Fruit fly (Drosophila melanogaster) whole organism, embryonic: ENCODE results near the gene CG8100.

ENCODE experiments used
- Adf1 ChIP-seq: fragments of 200-800 bp; sonication (Bioruptor generic); IDR thresholded peaks from 2 replicates; pipeline ENCODE4 v1.3.6; 2022; ENCODE audit warnings: missing biosample characterization, missing genetic modification characterization
- B-H1 ChIP-seq: fragments of 200-800 bp; sonication (Bioruptor generic); IDR thresholded peaks from 3 replicates; pipeline ENCODE4 v1.3.6; 2022; ENCODE audit warnings: missing biosample characterization, missing genetic modification characterization
- BEAF-32 ChIP-seq: fragments of 200-800 bp; sonication (Bioruptor generic); optimal IDR thresholded peaks from 3 replicates; lab custom pipeline; 2017; ENCODE audit warnings: missing biosample characterization, missing genetic modification characterization, mild to moderate bottlenecking, moderate library complexity, missing genetic modification reagents
- BtbVII ChIP-seq: fragments of 200-800 bp; sonication (Bioruptor generic); optimal IDR thresholded peaks from 3 replicates; lab custom pipeline; 2017; ENCODE audit warnings: missing biosample characterization, mild to moderate bottlenecking, missing genetic modification characterization
- CG10431 ChIP-seq: fragments of 200-800 bp; sonication (Bioruptor generic); optimal IDR thresholded peaks from 3 replicates; lab custom pipeline; 2018; ENCODE audit warnings: missing biosample characterization, mild to moderate bottlenecking, missing genetic modification characterization
- CG10543 ChIP-seq: fragments of 200-800 bp; sonication (Bioruptor generic); optimal IDR thresholded peaks from 3 replicates; lab custom pipeline; 2017; ENCODE audit warnings: missing biosample characterization, mild to moderate bottlenecking, missing genetic modification characterization, moderate library complexity
- CG10565 ChIP-seq: fragments of 200-800 bp; sonication (Bioruptor generic); optimal IDR thresholded peaks from 3 replicates; lab custom pipeline; 2016; ENCODE audit warnings: missing biosample characterization, mild to moderate bottlenecking, missing genetic modification characterization
- CG12104 ChIP-seq: fragments of 200-800 bp; sonication (Bioruptor generic); optimal IDR thresholded peaks from 3 replicates; lab custom pipeline; 2016; ENCODE audit warnings: missing biosample characterization, missing genetic modification characterization
- CG12391 ChIP-seq: fragments of 200-800 bp; sonication (Bioruptor generic); optimal IDR thresholded peaks from 3 replicates; lab custom pipeline; 2018; ENCODE audit warnings: missing biosample characterization, mild to moderate bottlenecking, missing genetic modification characterization, moderate library complexity
- CG12659 ChIP-seq: fragments of 200-800 bp; sonication (Bioruptor generic); optimal IDR thresholded peaks from 3 replicates; lab custom pipeline; 2017; ENCODE audit warnings: mild to moderate bottlenecking, missing biosample characterization, missing genetic modification reagents, missing genetic modification characterization
- CG13123 ChIP-seq: fragments of 200-800 bp; sonication (Bioruptor generic); optimal IDR thresholded peaks from 2 replicates; lab custom pipeline; 2016; ENCODE audit warnings: missing biosample characterization, missing genetic modification characterization
- CG14667 ChIP-seq: fragments of 200-800 bp; sonication (Bioruptor generic); IDR thresholded peaks from 2 replicates; pipeline ENCODE4 v1.3.6; 2022; ENCODE audit warnings: missing biosample characterization, missing genetic modification characterization
- CG1602 ChIP-seq: fragments of 200-800 bp; sonication (Bioruptor generic); optimal IDR thresholded peaks from 3 replicates; lab custom pipeline; 2016; ENCODE audit warnings: missing biosample characterization, missing genetic modification characterization
- CG16813 ChIP-seq: fragments of 200-800 bp; sonication (Bioruptor generic); IDR thresholded peaks from 3 replicates; pipeline ENCODE4 v1.3.6; 2022; ENCODE audit warnings: missing biosample characterization, missing genetic modification characterization; ENCODE audit not compliant: partially characterized antibody
- CG16815 ChIP-seq: fragments of 200-800 bp; sonication (Bioruptor generic); optimal IDR thresholded peaks from 3 replicates; lab custom pipeline; 2017; ENCODE audit warnings: missing biosample characterization, mild to moderate bottlenecking, missing genetic modification characterization
- CG17829 ChIP-seq: fragments of 200-800 bp; optimal IDR thresholded peaks from 2 replicates; lab custom pipeline; 2019; ENCODE audit warnings: missing biosample characterization, mild to moderate bottlenecking, missing genetic modification characterization, moderate library complexity
- CG18262 ChIP-seq: fragments of 200-800 bp; optimal IDR thresholded peaks from 3 replicates; lab custom pipeline; 2019; ENCODE audit warnings: missing biosample characterization, mild to moderate bottlenecking, missing genetic modification characterization, moderate library complexity
- CG1832 ChIP-seq: fragments of 200-800 bp; sonication (Bioruptor generic); optimal IDR thresholded peaks from 2 replicates; lab custom pipeline; 2017; ENCODE audit warnings: missing biosample characterization, mild to moderate bottlenecking, missing genetic modification characterization, inconsistent platforms
- CG31365 ChIP-seq: fragments of 200-800 bp; sonication (Bioruptor generic); optimal IDR thresholded peaks from 2 replicates; lab custom pipeline; 2018; ENCODE audit warnings: missing biosample characterization, mild to moderate bottlenecking, missing genetic modification characterization
- CG3995 ChIP-seq: fragments of 200-800 bp; sonication (Bioruptor generic); optimal IDR thresholded peaks from 3 replicates; lab custom pipeline; 2016; ENCODE audit warnings: missing biosample characterization, missing genetic modification characterization
- CG4854 ChIP-seq: fragments of 200-800 bp; sonication (Bioruptor generic); optimal IDR thresholded peaks from 2 replicates; lab custom pipeline; 2016; ENCODE audit warnings: missing biosample characterization, missing genetic modification characterization, inconsistent platforms
- CG7357 ChIP-seq: fragments of 200-800 bp; sonication (Bioruptor generic); IDR thresholded peaks from 3 replicates; pipeline ENCODE4 v1.3.6; 2022; ENCODE audit warnings: missing biosample characterization, missing genetic modification characterization
- CG9609 ChIP-seq: fragments of 200-800 bp; sonication (Bioruptor generic); optimal IDR thresholded peaks from 3 replicates; lab custom pipeline; 2016; ENCODE audit warnings: missing biosample characterization, missing genetic modification characterization
- CG9876 ChIP-seq: fragments of 200-800 bp; sonication (Bioruptor generic); optimal IDR thresholded peaks from 2 replicates; lab custom pipeline; 2016; ENCODE audit warnings: missing biosample characterization, missing genetic modification characterization
- CHES-1-like ChIP-seq: fragments of 200-800 bp; sonication (Bioruptor generic); optimal IDR thresholded peaks from 2 replicates; lab custom pipeline; 2016; ENCODE audit warnings: missing biosample characterization, missing genetic modification characterization
- Eip74EF ChIP-seq, 2 experiments: fragments of 200-800 bp in 1 of 2; fragments of >200 bp in 1 of 2; sonication (Bioruptor generic) in 1 of 2; optimal IDR thresholded peaks; 2 replicates each; lab custom pipeline; 2017 to 2019; ENCODE audit warnings: missing biosample characterization in 2 of 2, missing genetic modification characterization in 2 of 2, mild to moderate bottlenecking in 1 of 2, moderate library complexity in 1 of 2
- Fer2 ChIP-seq: fragments of 200-800 bp; sonication (Bioruptor generic); optimal IDR thresholded peaks from 2 replicates; lab custom pipeline; 2018; ENCODE audit warnings: missing biosample characterization, mild to moderate bottlenecking, missing genetic modification characterization, moderate library complexity
- Gsc ChIP-seq: fragments of 200-800 bp; sonication (Bioruptor generic); IDR thresholded peaks from 2 replicates; pipeline ENCODE4 v1.3.6; 2022; ENCODE audit warnings: missing biosample characterization, missing genetic modification characterization
- HLH54F ChIP-seq: fragments of 200-800 bp; sonication (Bioruptor generic); optimal IDR thresholded peaks from 3 replicates; lab custom pipeline; 2016; ENCODE audit warnings: missing biosample characterization, missing genetic modification characterization
- Hr51 ChIP-seq, 2 experiments: fragments of 200-800 bp; sonication (Bioruptor generic); optimal IDR thresholded peaks; 2 replicates in 1 of 2; 3 replicates in 1 of 2; lab custom pipeline; 2016 to 2018; ENCODE audit warnings: missing biosample characterization in 2 of 2, missing genetic modification characterization in 2 of 2, mild to moderate bottlenecking in 1 of 2, moderate library complexity in 1 of 2
- MTF-1 ChIP-seq: fragments of 200-800 bp; sonication (Bioruptor generic); optimal IDR thresholded peaks from 2 replicates; lab custom pipeline; 2018; ENCODE audit warnings: missing biosample characterization, mild to moderate bottlenecking, missing genetic modification characterization, borderline replicate concordance
- Pdp1 ChIP-seq, 2 experiments: fragments of 200-800 bp; sonication (Bioruptor generic); optimal IDR thresholded peaks; 3 replicates each; lab custom pipeline; 2016; ENCODE audit warnings: missing biosample characterization in 2 of 2, missing genetic modification characterization in 2 of 2, mild to moderate bottlenecking in 1 of 2, moderate library complexity in 1 of 2
- Poxn ChIP-seq: fragments of 200-800 bp; sonication (Bioruptor generic); IDR thresholded peaks from 2 replicates; pipeline ENCODE4 v1.3.6; 2022; ENCODE audit warnings: missing biosample characterization, missing genetic modification characterization
- ac ChIP-seq: fragments of 200-800 bp; sonication (Bioruptor generic); optimal IDR thresholded peaks from 3 replicates; lab custom pipeline; 2017; ENCODE audit warnings: missing biosample characterization, mild to moderate bottlenecking, missing genetic modification characterization
- amos ChIP-seq: fragments of 200-800 bp; sonication (Bioruptor generic); IDR thresholded peaks from 2 replicates; pipeline ENCODE4 v1.3.6; 2022; ENCODE audit warnings: missing biosample characterization, missing genetic modification characterization; ENCODE audit not compliant: partially characterized antibody
- ash1 ChIP-seq: fragments of 200-800 bp; sonication (Bioruptor generic); optimal IDR thresholded peaks from 2 replicates; lab custom pipeline; 2018; ENCODE audit warnings: missing biosample characterization, mild to moderate bottlenecking, missing genetic modification characterization
- ato ChIP-seq: fragments of 200-800 bp; sonication (Bioruptor generic); IDR thresholded peaks from 2 replicates; pipeline ENCODE4 v1.3.6; 2022; ENCODE audit warnings: missing biosample characterization, missing genetic modification characterization; ENCODE audit not compliant: partially characterized antibody
- ci ChIP-seq: fragments of 200-800 bp; sonication (Bioruptor generic); IDR thresholded peaks from 3 replicates; pipeline ENCODE4 v1.3.6; 2022; ENCODE audit warnings: missing biosample characterization, missing genetic modification characterization
- esg ChIP-seq: fragments of 200-800 bp; sonication (Bioruptor generic); conservative IDR thresholded peaks from 2 replicates; pipeline ENCODE4 v1.3.6; 2022; ENCODE audit warnings: missing biosample characterization, missing genetic modification characterization
- fu2 ChIP-seq: fragments of 200-800 bp; sonication (Bioruptor generic); optimal IDR thresholded peaks from 2 replicates; lab custom pipeline; 2016; ENCODE audit warnings: missing biosample characterization, missing genetic modification characterization
- gsb ChIP-seq: fragments of 200-800 bp; sonication (Bioruptor generic); IDR thresholded peaks from 2 replicates; pipeline ENCODE4 v1.3.6; 2022; ENCODE audit warnings: missing biosample characterization, missing genetic modification characterization
- hb ChIP-seq: fragments of 200-800 bp; sonication (Bioruptor generic); IDR thresholded peaks from 3 replicates; pipeline ENCODE4 v1.3.6; 2022; ENCODE audit warnings: missing biosample characterization, missing genetic modification characterization; ENCODE audit not compliant: partially characterized antibody
- odd ChIP-seq: fragments of 200-800 bp; sonication (Bioruptor generic); optimal IDR thresholded peaks from 2 replicates; lab custom pipeline; 2017; ENCODE audit warnings: missing biosample characterization, mild to moderate bottlenecking, missing genetic modification characterization
- org-1 ChIP-seq: fragments of 200-800 bp; sonication (Bioruptor generic); optimal IDR thresholded peaks from 2 replicates; lab custom pipeline; 2017; ENCODE audit warnings: missing biosample characterization, missing genetic modification characterization
- psq ChIP-seq: fragments of 200-800 bp; sonication (Bioruptor generic); optimal IDR thresholded peaks from 2 replicates; lab custom pipeline; 2017; ENCODE audit warnings: missing biosample characterization, missing genetic modification characterization
- slbo ChIP-seq: fragments of 200-800 bp; sonication (Bioruptor generic); IDR thresholded peaks from 2 replicates; pipeline ENCODE4 v1.3.6; 2022; ENCODE audit warnings: missing biosample characterization, missing genetic modification characterization
- stwl ChIP-seq: fragments of 200-800 bp; sonication (Bioruptor generic); optimal IDR thresholded peaks from 3 replicates; lab custom pipeline; 2018; ENCODE audit warnings: missing biosample characterization, mild to moderate bottlenecking, missing genetic modification characterization, moderate library complexity
- toy ChIP-seq: fragments of 200-800 bp; sonication (Bioruptor generic); IDR thresholded peaks from 2 replicates; pipeline ENCODE4 v1.3.6; 2022; ENCODE audit warnings: missing biosample characterization, missing genetic modification characterization
- unpg ChIP-seq: fragments of 200-800 bp; sonication (Bioruptor generic); optimal IDR thresholded peaks from 3 replicates; lab custom pipeline; 2018; ENCODE audit warnings: missing biosample characterization, mild to moderate bottlenecking, missing genetic modification characterization, moderate library complexity
- usp ChIP-seq: fragments of >200 bp; optimal IDR thresholded peaks from 2 replicates; lab custom pipeline; 2017; ENCODE audit warnings: missing biosample characterization, missing genetic modification characterization

CG8100 gene

dm6 chr3L:14036867-14037313 is 46.5 kb upstream of the CG8100 start, which contains the start of gene Hsp110 (continued):
- TF ChIP-seq CG9609 (GFP tag; lab: Kevin White, UChicago) = no peak
- peak; percentile 3 for TF ChIP-seq CG3995 (GFP tag; lab: Kevin White, UChicago)
- TF ChIP-seq CG17829 (tag; lab: Kevin White, UChicago) = peak; percentile 52
- no peak for TF ChIP-seq Hr51 (GFP tag; optimal IDR thresholded peaks at IDR 0.05; lab: Kevin White, UChicago)
- TF ChIP-seq CG1832 (GFP tag; lab: Kevin White, UChicago) = peak; percentile 60
- peak in 1 of 2 experiments; percentile 42 for TF ChIP-seq Pdp1 (GFP tag; optimal IDR thresholded peaks at IDR 0.05; lab: Kevin White, UChicago)
- TF ChIP-seq BEAF-32 = peak; percentile 98
- TF ChIP-seq CG10543 (GFP tag; lab: Kevin White, UChicago) = peak; percentile 29
- no peak for TF ChIP-seq CG10431 (GFP tag; lab: Kevin White, UChicago)
- peak; percentile 100 for TF ChIP-seq amos
- TF ChIP-seq CG7357 = no peak
- no peak for TF ChIP-seq Fer2 (tag; lab: Kevin White, UChicago)
- TF ChIP-seq CG12104 (GFP tag; lab: Kevin White, UChicago) = no peak
- TF ChIP-seq psq = no peak
- peak; percentile 46 for TF ChIP-seq stwl
- no peak for TF ChIP-seq HLH54F (GFP tag; lab: Kevin White, UChicago)
- TF ChIP-seq org-1 = no peak
- no peak for TF ChIP-seq B-H1
- peak; percentile 74 for TF ChIP-seq CHES-1-like (GFP tag; lab: Kevin White, UChicago)
- peak; percentile 22 for TF ChIP-seq BtbVII (GFP tag; lab: Kevin White, UChicago)
- TF ChIP-seq unpg (GFP tag; lab: Kevin White, UChicago) = peak; percentile 7
- no peak for TF ChIP-seq CG10565 (GFP tag; lab: Kevin White, UChicago)
- no peak for TF ChIP-seq Gsc (GFP tag; lab: Robert Waterston, UW)
- TF ChIP-seq ato (GFP tag; lab: Robert Waterston, UW) = peak; percentile 99
- TF ChIP-seq gsb (GFP tag; lab: Robert Waterston, UW) = no peak
- no peak for TF ChIP-seq odd (GFP tag; lab: Kevin White, UChicago)
- TF ChIP-seq hb (GFP tag; lab: Robert Waterston, UW) = peak; percentile 99
- TF ChIP-seq Adf1 (GFP tag; lab: Robert Waterston, UW) = 0 out of 2 replicates have a peak, but pooled peaks have one; percentile 14
- no peak for TF ChIP-seq toy (GFP tag; lab: Robert Waterston, UW)
- TF ChIP-seq Poxn (GFP tag; lab: Robert Waterston, UW) = no peak
- no peak for TF ChIP-seq MTF-1 (GFP tag; lab: Kevin White, UChicago)
- TF ChIP-seq fu2 (GFP tag; lab: Kevin White, UChicago) = no peak
- TF ChIP-seq CG16815 (GFP tag; lab: Kevin White, UChicago) = no peak
- no peak for TF ChIP-seq CG4854 (GFP tag; lab: Kevin White, UChicago)
- no peak for TF ChIP-seq CG9876 (GFP tag; lab: Kevin White, UChicago)
- TF ChIP-seq CG18262 = no peak
- peak; percentile 22; the same call in 1 of the 2 replicates for TF ChIP-seq slbo (GFP tag; lab: Robert Waterston, UW)
- TF ChIP-seq esg = no peak
- TF ChIP-seq ac (GFP tag; lab: Kevin White, UChicago) = no peak
- peak; percentile 31 for TF ChIP-seq CG12391 (tag; lab: Kevin White, UChicago)
- no peak for TF ChIP-seq ash1
- TF ChIP-seq CG31365 (tag; lab: Kevin White, UChicago) = peak; percentile 8
- TF ChIP-seq Eip74EF (GFP tag; optimal IDR thresholded peaks at IDR 0.05; lab: Kevin White, UChicago) = peak in 1 of 2 experiments; percentile 17
- peak; percentile 54 for TF ChIP-seq CG12659
- no peak for TF ChIP-seq CG1602 (GFP tag; lab: Kevin White, UChicago)
- no peak for TF ChIP-seq CG13123 (GFP tag; lab: Kevin White, UChicago)
- TF ChIP-seq ci (GFP tag; lab: Robert Waterston, UW) = peak; percentile 45; the same call in 2 of the 3 replicates
- peak; percentile 99 for TF ChIP-seq CG16813 (GFP tag; lab: Robert Waterston, UW)
- no peak for TF ChIP-seq CG14667
- no peak for TF ChIP-seq usp (GFP tag; lab: Kevin White, UChicago)
